Worm (Caenorhabditis elegans) whole organism, L1 larva: ENCODE results near the gene col-159.

Source experiments
- aha-1 ChIP-seq: fragments of 150-350 bp; optimal IDR thresholded peaks from 2 replicates; lab custom pipeline; 2014; ENCODE audit warnings: missing biosample characterization, missing genetic modification characterization
- ceh-8 ChIP-seq: fragments of 200-800 bp; sonication (Bioruptor generic); optimal IDR thresholded peaks from 2 replicates; lab custom pipeline; 2018; ENCODE audit warnings: mild to moderate bottlenecking, missing genetic modification characterization, moderate library complexity, missing compliant biosample characterization
- ceh-82 ChIP-seq, 3 experiments: fragments of 150-350 bp in 1 of 3; sonication (generic microtip) in 2 of 3; optimal IDR thresholded peaks; 2 replicates each; lab custom pipeline; 2014 to 2017; ENCODE audit warnings: missing biosample characterization in 3 of 3, missing genetic modification characterization in 3 of 3
- ceh-88 ChIP-seq: fragments of 200-800 bp; sonication (Bioruptor generic); IDR thresholded peaks from 2 replicates; pipeline ENCODE4 v1.3.6; 2022; ENCODE audit warnings: missing genetic modification characterization, missing compliant biosample characterization
- ces-1 ChIP-seq: fragments of 150-350 bp; optimal IDR thresholded peaks from 2 replicates; lab custom pipeline; 2014; ENCODE audit warnings: missing biosample characterization, missing genetic modification reagents, missing genetic modification characterization
- dpl-1 ChIP-seq, 3 experiments: fragments of 150-350 bp in 2 of 3; sonication (generic microtip) in 1 of 3; optimal IDR thresholded peaks; 2 replicates each; lab custom pipeline; 2014 to 2017; ENCODE audit warnings: missing biosample characterization in 3 of 3, missing genetic modification characterization in 3 of 3, missing genetic modification reagents in 3 of 3
- dsc-1 ChIP-seq: sonication (generic microtip); optimal IDR thresholded peaks from 2 replicates; lab custom pipeline; 2016; ENCODE audit warnings: mild to moderate bottlenecking, missing genetic modification characterization, missing compliant biosample characterization
- efl-1 ChIP-seq, 4 experiments: fragments of 150-350 bp; optimal IDR thresholded peaks in 3 of 4; peaks in 1 of 4; 1 replicate in 1 of 4; 2 replicates in 3 of 4; lab custom pipeline; 2014; ENCODE audit warnings: missing biosample characterization in 2 of 4, missing genetic modification characterization in 2 of 4, missing genetic modification reagents in 2 of 4
- egl-13 ChIP-seq: sonication (generic microtip); optimal IDR thresholded peaks from 2 replicates; lab custom pipeline; 2016; ENCODE audit warnings: missing genotype, missing genetic modification reagents, missing genetic modification characterization, missing compliant biosample characterization
- egl-27 ChIP-seq, 2 experiments: fragments of 150-350 bp in 1 of 2; sonication (generic microtip); optimal IDR thresholded peaks; 3 replicates each; lab custom pipeline; 2017 to 2018; ENCODE audit warnings: missing biosample characterization in 2 of 2, missing genetic modification characterization in 2 of 2, missing genetic modification reagents in 2 of 2
- elt-2 ChIP-seq: sonication (generic microtip); optimal IDR thresholded peaks from 2 replicates; lab custom pipeline; 2016; ENCODE audit warnings: missing genetic modification characterization, mild to moderate bottlenecking, inconsistent platforms, missing compliant biosample characterization, missing genetic modification reagents
- fkh-4 ChIP-seq: sonication (generic microtip); optimal IDR thresholded peaks from 2 replicates; lab custom pipeline; 2016; ENCODE audit warnings: missing compliant biosample characterization, missing genetic modification characterization, borderline replicate concordance
- fkh-8 ChIP-seq: sonication (generic microtip); optimal IDR thresholded peaks from 2 replicates; lab custom pipeline; 2016; ENCODE audit warnings: mild to moderate bottlenecking, missing genetic modification characterization, missing compliant biosample characterization
- hlh-17 ChIP-seq: fragments of 200-800 bp; sonication (Bioruptor generic); optimal IDR thresholded peaks from 2 replicates; lab custom pipeline; 2018; ENCODE audit warnings: missing genetic modification characterization, mild to moderate bottlenecking, missing compliant biosample characterization, moderate library complexity, borderline replicate concordance
- hlh-4 ChIP-seq: sonication (generic microtip); optimal IDR thresholded peaks from 2 replicates; lab custom pipeline; 2016; ENCODE audit warnings: mild to moderate bottlenecking, missing genetic modification characterization, missing compliant biosample characterization
- irx-1 ChIP-seq: sonication (generic microtip); optimal IDR thresholded peaks from 2 replicates; lab custom pipeline; 2016; ENCODE audit warnings: missing genetic modification characterization, missing compliant biosample characterization
- isw-1 ChIP-seq: fragments of 200-800 bp; sonication (Bioruptor generic); IDR thresholded peaks from 2 replicates; pipeline ENCODE4 v1.3.6; 2022; ENCODE audit warnings: missing genetic modification characterization, missing compliant biosample characterization
- jun-1 ChIP-seq: fragments of 150-350 bp; optimal IDR thresholded peaks from 2 replicates; lab custom pipeline; 2014; ENCODE audit warnings: missing biosample characterization, missing genetic modification reagents, missing genetic modification characterization
- lin-13 ChIP-seq: fragments of 150-350 bp; optimal IDR thresholded peaks from 2 replicates; lab custom pipeline; 2014; ENCODE audit warnings: missing biosample characterization, missing genetic modification reagents, missing genetic modification characterization
- lin-15B ChIP-seq: fragments of 150-350 bp; sonication (generic microtip); optimal IDR thresholded peaks from 3 replicates; lab custom pipeline; 2014; ENCODE audit warnings: missing biosample characterization, missing genetic modification characterization
- lin-35 ChIP-seq, 2 experiments: fragments of 150-350 bp; optimal IDR thresholded peaks; 2 replicates each; lab custom pipeline; 2014; ENCODE audit warnings: missing biosample characterization in 2 of 2, missing genetic modification characterization in 2 of 2, missing genetic modification reagents in 2 of 2
- lsy-2 ChIP-seq, 2 experiments: fragments of 150-350 bp; optimal IDR thresholded peaks; 2 replicates each; lab custom pipeline; 2014; ENCODE audit warnings: missing biosample characterization in 2 of 2, missing genetic modification characterization in 2 of 2
- mef-2 ChIP-seq: fragments of 150-350 bp; optimal IDR thresholded peaks from 2 replicates; lab custom pipeline; 2014; ENCODE audit warnings: missing biosample characterization, missing genetic modification characterization
- nhr-11 ChIP-seq: fragments of 150-350 bp; optimal IDR thresholded peaks from 2 replicates; lab custom pipeline; 2014; ENCODE audit warnings: missing biosample characterization, missing genetic modification characterization
- nhr-12 ChIP-seq: sonication (generic microtip); optimal IDR thresholded peaks from 2 replicates; lab custom pipeline; 2017; ENCODE audit warnings: missing biosample characterization, missing genetic modification characterization
- nhr-19 ChIP-seq: fragments of 200-800 bp; sonication (Bioruptor generic); conservative IDR thresholded peaks from 2 replicates; pipeline ENCODE4 v1.3.6; 2022; ENCODE audit warnings: missing genetic modification characterization, missing compliant biosample characterization
- nhr-20 ChIP-seq: sonication (generic microtip); optimal IDR thresholded peaks from 2 replicates; lab custom pipeline; 2016; ENCODE audit warnings: mild to moderate bottlenecking, missing genetic modification characterization, missing compliant biosample characterization
- nhr-47 ChIP-seq: sonication (generic microtip); optimal IDR thresholded peaks from 2 replicates; lab custom pipeline; 2016; ENCODE audit warnings: mild to moderate bottlenecking, missing genetic modification characterization, moderate library complexity, missing compliant biosample characterization
- nhr-76 ChIP-seq: sonication (generic microtip); optimal IDR thresholded peaks from 2 replicates; lab custom pipeline; 2017; ENCODE audit warnings: missing biosample characterization, missing genetic modification characterization
- nhr-85 ChIP-seq: sonication (generic microtip); peaks from one replicate; lab custom pipeline; 2016; ENCODE audit warnings: missing genetic modification characterization, inconsistent platforms, missing compliant biosample characterization
- nhr-90 ChIP-seq: sonication (generic microtip); optimal IDR thresholded peaks from 2 replicates; lab custom pipeline; 2016; ENCODE audit warnings: mild to moderate bottlenecking, missing genetic modification characterization, missing compliant biosample characterization; ENCODE audit not compliant: poor library complexity
- pax-3 ChIP-seq: fragments of 200-800 bp; sonication (Bioruptor generic); optimal IDR thresholded peaks from 2 replicates; lab custom pipeline; 2018; ENCODE audit warnings: mild to moderate bottlenecking, missing genetic modification characterization, moderate library complexity, missing compliant biosample characterization
- pqm-1 ChIP-seq: sonication (generic microtip); optimal IDR thresholded peaks from 3 replicates; lab custom pipeline; 2017; ENCODE audit warnings: missing biosample characterization, missing genetic modification characterization
- rnt-1 ChIP-seq: sonication (generic microtip); optimal IDR thresholded peaks from 2 replicates; lab custom pipeline; 2016; ENCODE audit warnings: mild to moderate bottlenecking, missing genetic modification characterization, moderate library complexity, missing compliant biosample characterization
- skn-1 ChIP-seq: fragments of 150-350 bp; optimal IDR thresholded peaks from 2 replicates; lab custom pipeline; 2014; ENCODE audit warnings: missing biosample characterization, missing genetic modification characterization
- snpc-4 ChIP-seq: fragments of 150-350 bp; optimal IDR thresholded peaks from 2 replicates; lab custom pipeline; 2014; ENCODE audit warnings: missing biosample characterization, missing genetic modification characterization
- sox-4 ChIP-seq: sonication (generic microtip); optimal IDR thresholded peaks from 2 replicates; lab custom pipeline; 2016; ENCODE audit warnings: missing genetic modification characterization, missing compliant biosample characterization
- swsn-7 ChIP-seq: sonication (generic microtip); optimal IDR thresholded peaks from 2 replicates; lab custom pipeline; 2016; ENCODE audit warnings: missing genetic modification characterization, missing compliant biosample characterization
- tbx-2 ChIP-seq: sonication (generic microtip); optimal IDR thresholded peaks from 2 replicates; lab custom pipeline; 2016; ENCODE audit warnings: missing genetic modification characterization, missing compliant biosample characterization
- tlp-1 ChIP-seq: fragments of 150-350 bp; optimal IDR thresholded peaks from 2 replicates; lab custom pipeline; 2014; ENCODE audit warnings: missing biosample characterization, missing genetic modification characterization
- unc-130 ChIP-seq: fragments of 150-350 bp; optimal IDR thresholded peaks from 2 replicates; lab custom pipeline; 2017; ENCODE audit warnings: missing biosample characterization, missing genetic modification characterization, inconsistent platforms
- unc-30 ChIP-seq: sonication (generic microtip); optimal IDR thresholded peaks from 2 replicates; lab custom pipeline; 2017; ENCODE audit warnings: missing biosample characterization, missing genetic modification characterization
- unc-86 ChIP-seq: sonication (generic microtip); optimal IDR thresholded peaks from 2 replicates; lab custom pipeline; 2016; ENCODE audit warnings: missing genetic modification characterization, missing compliant biosample characterization
- zip-4 ChIP-seq: fragments of 200-800 bp; sonication (Bioruptor generic); optimal IDR thresholded peaks from 2 replicates; lab custom pipeline; 2018; ENCODE audit warnings: mild to moderate bottlenecking, missing genetic modification characterization, moderate library complexity, missing compliant biosample characterization
- ztf-11 ChIP-seq, 2 experiments: sonication (generic microtip); optimal IDR thresholded peaks; 2 replicates each; lab custom pipeline; 2016 to 2017; ENCODE audit warnings: missing genetic modification characterization in 2 of 2, missing biosample characterization in 1 of 2, missing compliant biosample characterization in 1 of 2
- ztf-4 ChIP-seq: fragments of 150-350 bp; optimal IDR thresholded peaks from 2 replicates; lab custom pipeline; 2014; ENCODE audit warnings: missing biosample characterization, missing genetic modification characterization

The col-159 gene

ce11 chrV:13179986-13180591 lies 21.9 kb downstream of the col-159 start, which contains the start of gene cni-1:
Gene cni-1, plus strand, starts transcription at chrV:13180330.
- TF ChIP-seq efl-1 (optimal IDR thresholded peaks at IDR 0.05; lab: Kevin White, UChicago) (no peak), efl-1 (GFP tag; optimal IDR thresholded peaks at IDR 0.05 in 1 of 2; lab: Kevin White, UChicago) (peak in 1 of 2 experiments; percentile 37), egl-27 (tag; optimal IDR thresholded peaks at IDR 0.05; lab: Kevin White, UChicago) (no peak)

DNA sequence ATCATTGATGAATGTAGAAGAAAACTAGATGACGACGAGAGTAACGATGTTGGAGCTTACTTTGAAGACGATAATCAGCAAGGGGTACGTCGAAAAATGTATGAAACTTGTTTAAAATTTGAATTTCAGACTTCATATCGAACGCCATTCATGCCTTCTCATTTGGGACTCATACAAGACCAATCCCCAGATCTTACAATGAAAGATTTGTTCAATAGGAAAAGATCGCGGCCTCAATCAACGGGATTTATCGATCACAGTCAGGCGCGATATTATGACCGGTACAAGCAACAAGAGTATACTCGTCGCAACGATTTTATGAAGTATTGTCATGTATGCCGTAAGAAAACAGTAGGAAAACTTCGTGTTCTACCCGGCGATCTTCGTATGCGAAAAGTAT lies 25.2 kb downstream of the col-159 start:
- no peak for TF ChIP-seq aha-1 (tag; lab: Kevin White, UChicago)

- TF ChIP-seq fkh-4 (tag; lab: Kevin White, UChicago) (no peak), nhr-19 (peak; percentile 60), unc-130 (peak; percentile 72), lin-15B (tag; lab: Kevin White, UChicago) (no peak), unc-30 (tag; lab: Kevin White, UChicago) (no peak), rnt-1 (tag; lab: Kevin White, UChicago) (peak; percentile 63), irx-1 (tag; lab: Kevin White, UChicago) (no peak), zip-4 (GFP tag; lab: Kevin White, UChicago) (no peak), nhr-76 (no peak), pax-3 (tag; lab: Kevin White, UChicago) (peak; percentile 24), skn-1 (peak; percentile 55), efl-1 (optimal IDR thresholded peaks at IDR 0.05; lab: Kevin White, UChicago) (peak; percentile 7 to 50), efl-1 (GFP tag; optimal IDR thresholded peaks at IDR 0.05 in 1 of 2; lab: Kevin White, UChicago) (peak; percentile 33 to 93), hlh-17 (GFP tag; lab: Kevin White, UChicago) (no peak), hlh-4 (tag; lab: Kevin White, UChicago) (no peak), pqm-1 (tag; lab: Kevin White, UChicago) (no peak), ztf-4 (no peak), isw-1 (peak; percentile 6; the same call in 1 of the 2 replicates), dsc-1 (tag; lab: Kevin White, UChicago) (peak; percentile 55), ztf-11 (tag; optimal IDR thresholded peaks at IDR 0.05; lab: Kevin White, UChicago) (peak in 1 of 2 experiments; percentile 42), jun-1 (tag; lab: Kevin White, UChicago) (peak; percentile 19), lsy-2 (tag; optimal IDR thresholded peaks at IDR 0.05; lab: Kevin White, UChicago) (peak; percentile 33 to 45), elt-2 (tag; lab: Kevin White, UChicago) (peak; percentile 36), ceh-82 (tag; optimal IDR thresholded peaks at IDR 0.05; lab: Kevin White, UChicago) (peak; percentile 9 to 35 (median 30)), swsn-7 (tag; lab: Kevin White, UChicago) (peak; percentile 70), nhr-90 (tag; lab: Kevin White, UChicago) (peak; percentile 48), snpc-4 (tag; lab: Kevin White, UChicago) (peak; percentile 61), nhr-85 (tag; lab: Kevin White, UChicago) (peak; percentile 79), nhr-11 (peak; percentile 2), nhr-12 (no peak), egl-13 (tag; lab: Kevin White, UChicago) (peak; percentile 23), tlp-1 (tag; lab: Kevin White, UChicago) (no peak), ceh-88 (no peak), unc-86 (tag; lab: Kevin White, UChicago) (peak; percentile 27), sox-4 (tag; lab: Kevin White, UChicago) (no peak), ces-1 (GFP tag; lab: Kevin White, UChicago) (no peak), mef-2 (tag; lab: Kevin White, UChicago) (no peak), tbx-2 (tag; lab: Kevin White, UChicago) (peak; percentile 61), fkh-8 (tag; lab: Kevin White, UChicago) (no peak), nhr-47 (tag; lab: Kevin White, UChicago) (peak; percentile 59), ceh-8 (no peak), lin-13 (GFP tag; lab: Kevin White, UChicago) (peak; percentile 23), lin-35 (GFP tag; optimal IDR thresholded peaks at IDR 0.05; lab: Kevin White, UChicago) (peak; percentile 9 to 28), nhr-20 (tag; lab: Kevin White, UChicago) (peak; percentile 64), dpl-1 (GFP tag; optimal IDR thresholded peaks at IDR 0.05; lab: Kevin White, UChicago) (peak in 2 of 3 experiments; percentile 33 to 69)
Observed at ce11 chrV:13176117-13176753, 25.7 kb downstream of the col-159 start, which contains the start of gene him-17. Gene him-17, plus strand, starts transcription at chrV:13176711.
